Fruit fly (Drosophila melanogaster): ENCODE results near the gene Polr2J.

Gene Polr2J

DNA sequence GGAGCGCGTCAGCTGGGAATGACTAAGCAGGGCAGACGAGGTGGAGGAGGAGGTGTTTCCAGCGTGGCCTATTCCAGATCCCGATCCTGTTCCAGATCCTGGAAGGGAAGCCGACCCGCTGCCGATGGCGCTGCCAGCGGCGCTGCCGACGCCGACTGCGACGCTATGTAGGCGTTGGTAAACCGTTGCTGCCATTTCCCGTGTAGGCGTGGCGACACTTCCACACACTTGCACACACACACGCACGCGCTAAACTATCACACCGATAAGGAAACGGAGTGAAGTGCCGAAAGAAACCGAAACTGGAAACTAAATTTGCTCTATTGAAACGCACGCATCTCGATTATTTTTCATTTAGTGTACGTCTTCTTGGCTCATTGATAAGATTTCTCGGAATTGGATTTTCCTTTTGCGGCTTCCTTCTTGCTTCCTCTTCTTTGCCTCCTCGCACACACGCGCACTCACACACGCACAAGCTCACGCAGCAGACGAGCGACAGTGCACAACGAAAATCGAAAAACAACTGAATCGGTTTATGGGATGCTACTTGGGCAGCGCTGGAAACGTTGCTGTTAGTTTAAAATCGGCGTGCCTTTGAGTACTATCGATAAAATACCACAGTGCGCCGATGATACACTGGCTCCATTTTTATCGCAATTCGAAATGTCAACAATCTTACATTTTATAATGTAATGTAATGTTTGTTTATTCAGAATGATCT is 26.5 kb downstream of the Polr2J start, which contains the start of gene Lrch (continued):
- TF ChIP-seq CG10147 (GFP tag; optimal IDR thresholded peaks at IDR 0.05) (peak; percentile 55), CG15011 (GFP tag; optimal IDR thresholded peaks at IDR 0.05) (no peak), so (GFP tag; IDR thresholded peaks at IDR 0.05) (peak; percentile 43; the same call in 1 of the 3 replicates), Hmr (GFP tag; optimal IDR thresholded peaks at IDR 0.05) (peak; percentile 40), ERR (GFP tag; optimal IDR thresholded peaks at IDR 0.05) (peak; percentile 48), unc-4 (GFP tag; IDR thresholded peaks at IDR 0.05; ENCODE audit: partially characterized antibody) (peak; percentile 67), Atf6 (GFP tag; IDR thresholded peaks at IDR 0.05) (peak; percentile 21; the same call in 1 of the 2 replicates), sna (GFP tag; IDR thresholded peaks at IDR 0.05; ENCODE audit: partially characterized antibody) (peak; percentile 34; the same call in 1 of the 2 replicates), psq (GFP tag; optimal IDR thresholded peaks at IDR 0.05) (peak; percentile 78), Optix (GFP tag; IDR thresholded peaks at IDR 0.05) (0 out of 3 replicates have a peak, but pooled peaks have one; percentile 47), CG11398 (GFP tag; optimal IDR thresholded peaks at IDR 0.05) (peak; percentile 24), CG15269 (tag; optimal IDR thresholded peaks at IDR 0.05) (peak; percentile 4), CG2199 (GFP tag; IDR thresholded peaks at IDR 0.05) (peak; percentile 86; the same call in 1 of the 3 replicates), Bgb (GFP tag; IDR thresholded peaks at IDR 0.05; ENCODE audit: partially characterized antibody) (peak; percentile 89), CG10979 (tag; optimal IDR thresholded peaks at IDR 0.05) (peak; percentile 22), CG1602 (GFP tag; optimal IDR thresholded peaks at IDR 0.05) (no peak), Dbx (GFP tag; IDR thresholded peaks at IDR 0.05) (peak; percentile 41; the same call in 1 of the 3 replicates), CG4360 (GFP tag; IDR thresholded peaks at IDR 0.05) (0 out of 2 replicates have a peak, but pooled peaks have one; percentile 25), CG15601 (tag; optimal IDR thresholded peaks at IDR 0.05) (peak; percentile 10), onecut (GFP tag; IDR thresholded peaks at IDR 0.05) (peak; percentile 68), CG16779 (GFP tag; IDR thresholded peaks at IDR 0.05) (peak; percentile 43; the same call in 1 of the 2 replicates), CG5245 (GFP tag; optimal IDR thresholded peaks at IDR 0.05) (peak; percentile 22), hb (GFP tag; IDR thresholded peaks at IDR 0.05; ENCODE audit: partially characterized antibody) (peak; percentile 62), CG9727 (GFP tag; optimal IDR thresholded peaks at IDR 0.05) (no peak), CG13287 (GFP tag; IDR thresholded peaks at IDR 0.05; ENCODE audit: partially characterized antibody) (peak; percentile 80), Asciz (GFP tag; optimal IDR thresholded peaks at IDR 0.05) (no peak), prd (optimal IDR thresholded peaks at IDR 0.05) (no peak), prd (GFP tag; IDR thresholded peaks at IDR 0.05) (peak; percentile 30; the same call in 1 of the 3 replicates), tll (GFP tag; optimal IDR thresholded peaks at IDR 0.05) (peak in 1 of 2 experiments; percentile 21), CG8089 (GFP tag; optimal IDR thresholded peaks at IDR 0.05) (peak; percentile 18), exex (tag; optimal IDR thresholded peaks at IDR 0.05) (peak; percentile 56), disco-r (GFP tag; optimal IDR thresholded peaks at IDR 0.05) (no peak), D19B (GFP tag; optimal IDR thresholded peaks at IDR 0.05) (no peak), Doc3 (GFP tag; IDR thresholded peaks at IDR 0.05; ENCODE audit: partially characterized antibody) (peak; percentile 57; the same call in 2 of the 3 replicates), CG9437 (GFP tag; optimal IDR thresholded peaks at IDR 0.05) (peak; percentile 6), Dref (GFP tag; IDR thresholded peaks at IDR 0.05) (peak; percentile 91), CG11456 (GFP tag; IDR thresholded peaks at IDR 0.05) (peak; percentile 70; the same call in 2 of the 3 replicates), CG13296 (GFP tag; optimal IDR thresholded peaks at IDR 0.05) (peak; percentile 21), dimm (GFP tag; IDR thresholded peaks at IDR 0.05) (no peak), Opbp (GFP tag; IDR thresholded peaks at IDR 0.05; ENCODE audit: partially characterized antibody) (peak; percentile 91), CG14860 (GFP tag; IDR thresholded peaks at IDR 0.05; ENCODE audit: partially characterized antibody) (peak; percentile 72), otp (GFP tag; IDR thresholded peaks at IDR 0.05) (peak; percentile 58; the same call in 2 of the 3 replicates), dmrt99B (tag; optimal IDR thresholded peaks at IDR 0.05) (peak; percentile 13), CG12155 (GFP tag; optimal IDR thresholded peaks at IDR 0.05) (no peak), toy (GFP tag; IDR thresholded peaks at IDR 0.05) (no peak), CG3065 (GFP tag; optimal IDR thresholded peaks at IDR 0.05) (peak; percentile 88), kni (GFP tag; optimal IDR thresholded peaks at IDR 0.05) (peak; percentile 52), CG12769 (tag; optimal IDR thresholded peaks at IDR 0.05) (peak; percentile 45)
